Fruit fly (Drosophila melanogaster) whole organism, larva: ENCODE measurements around the gene CG14655.
A peak's percentile ranks its signal among the peaks of the same experiment; 100 is the strongest.

Experiments
- noc ChIP-seq: fragments of 200-800 bp; sonication (Bioruptor generic); optimal IDR thresholded peaks from 3 replicates; lab custom pipeline; 2019; ENCODE audit warnings: missing biosample characterization, mild to moderate bottlenecking, missing genetic modification characterization, moderate library complexity

Gene CG14655

dm6 chr3R:4739492-4740431, 40.3 kb downstream of the CG14655 start:
- TF ChIP-seq noc: peak; percentile 81

DNA sequence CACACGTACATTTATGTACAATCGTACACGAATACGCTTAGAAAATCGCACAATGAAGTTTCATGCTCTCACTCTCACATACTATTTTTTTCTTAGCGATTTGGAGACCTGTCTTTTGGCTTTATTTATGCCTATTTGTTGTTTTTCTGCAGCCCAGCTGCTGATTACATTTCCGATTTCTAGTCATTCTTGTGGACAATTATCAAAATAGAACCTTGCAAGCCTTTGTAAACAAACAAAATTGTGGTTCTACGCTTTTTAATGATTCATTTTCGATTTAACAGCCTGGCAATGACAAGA, 41.0 kb downstream of the CG14655 start:
- no peak for TF ChIP-seq noc

dm6 chr3R:4738494-4739191, 41.5 kb downstream of the CG14655 start:
- TF ChIP-seq noc: no peak

dm6 chr3R:4731828-4732657, 48.1 kb downstream of the CG14655 start, which contains the start of gene Nep2:
TSS of gene Nep2 (minus strand) at chr3R:4731878.
- peak; percentile 44 for TF ChIP-seq noc

DNA sequence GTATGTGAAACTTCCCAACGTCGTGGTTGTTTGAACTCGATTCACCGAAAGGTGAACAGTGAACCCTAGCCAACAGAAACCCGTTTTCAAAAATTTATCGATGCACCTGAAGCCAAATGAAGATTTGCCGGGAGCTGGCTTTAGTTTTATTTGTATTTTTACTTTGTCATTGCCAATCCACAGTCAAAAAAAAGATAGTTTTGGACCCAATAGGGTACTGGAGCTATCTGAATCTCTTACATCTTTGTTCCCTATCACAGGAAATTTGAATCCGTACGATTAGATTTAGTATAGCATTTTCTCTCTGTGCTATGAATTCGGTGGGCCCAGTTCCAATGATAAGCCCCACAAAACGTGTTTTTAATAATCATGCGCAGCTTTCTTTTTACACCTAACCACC, 49.1 kb downstream of the CG14655 start:
- no peak for TF ChIP-seq noc

- no peak for TF ChIP-seq noc
Observed at dm6 chr3R:4728448-4728847, 51.7 kb downstream of the CG14655 start.
